Worm (Caenorhabditis elegans) whole organism, early embryonic: ENCODE data around the gene T04F8.7.

ENCODE experiments used
- B0310.2 ChIP-seq: sonication (generic microtip); optimal IDR thresholded peaks from 2 replicates; lab custom pipeline; 2016; ENCODE audit warnings: mild to moderate bottlenecking, missing genetic modification characterization, missing compliant biosample characterization
- F13C5.2 ChIP-seq: sonication (generic microtip); optimal IDR thresholded peaks from 2 replicates; lab custom pipeline; 2017; ENCODE audit warnings: mild to moderate bottlenecking, missing genetic modification characterization, inconsistent platforms, missing compliant biosample characterization
- ama-1 ChIP-seq: fragments of 150-350 bp; optimal IDR thresholded peaks from 2 replicates; lab custom pipeline; 2014
- ceh-36 ChIP-seq: sonication (generic microtip); optimal IDR thresholded peaks from 2 replicates; lab custom pipeline; 2016; ENCODE audit warnings: missing genetic modification characterization, inconsistent platforms, missing compliant biosample characterization
- ets-7 ChIP-seq: sonication (generic microtip); optimal IDR thresholded peaks from 2 replicates; lab custom pipeline; 2016; ENCODE audit warnings: missing genotype, missing genetic modification characterization, missing compliant biosample characterization
- flt-1 ChIP-seq: fragments of 200-800 bp; sonication (Bioruptor generic); IDR thresholded peaks from 2 replicates; pipeline ENCODE4 v1.3.6; 2022; ENCODE audit warnings: missing genetic modification characterization, missing compliant biosample characterization
- hmbx-1 ChIP-seq: sonication (generic microtip); optimal IDR thresholded peaks from 2 replicates; lab custom pipeline; 2016; ENCODE audit warnings: mild to moderate bottlenecking, missing genetic modification characterization, missing compliant biosample characterization
- hmg-4 ChIP-seq: fragments of 200-800 bp; sonication (Bioruptor generic); optimal IDR thresholded peaks from 2 replicates; lab custom pipeline; 2018; ENCODE audit warnings: mild to moderate bottlenecking, missing genetic modification characterization, missing compliant biosample characterization
- hnd-1 ChIP-seq: sonication (generic microtip); optimal IDR thresholded peaks from 2 replicates; lab custom pipeline; 2016; ENCODE audit warnings: missing genetic modification characterization, missing compliant biosample characterization
- pes-1 ChIP-seq: fragments of 200-800 bp; sonication (Bioruptor generic); IDR thresholded peaks from 2 replicates; pipeline ENCODE4 v1.3.6; 2022; ENCODE audit warnings: missing genetic modification reagents, missing genetic modification characterization, missing compliant biosample characterization
- sea-1 ChIP-seq: fragments of 200-800 bp; sonication (Bioruptor generic); conservative IDR thresholded peaks from 2 replicates; pipeline ENCODE4 v1.3.6; 2022; ENCODE audit warnings: missing genetic modification characterization, missing compliant biosample characterization
- tbx-37 ChIP-seq: fragments of 200-800 bp; sonication (Bioruptor generic); conservative IDR thresholded peaks from 2 replicates; pipeline ENCODE4 v1.3.6; 2022; ENCODE audit warnings: missing genetic modification reagents, missing genetic modification characterization, missing compliant biosample characterization
- tra-4 ChIP-seq: sonication (generic microtip); optimal IDR thresholded peaks from 2 replicates; lab custom pipeline; 2017; ENCODE audit warnings: missing genetic modification characterization, missing compliant biosample characterization

DNA sequence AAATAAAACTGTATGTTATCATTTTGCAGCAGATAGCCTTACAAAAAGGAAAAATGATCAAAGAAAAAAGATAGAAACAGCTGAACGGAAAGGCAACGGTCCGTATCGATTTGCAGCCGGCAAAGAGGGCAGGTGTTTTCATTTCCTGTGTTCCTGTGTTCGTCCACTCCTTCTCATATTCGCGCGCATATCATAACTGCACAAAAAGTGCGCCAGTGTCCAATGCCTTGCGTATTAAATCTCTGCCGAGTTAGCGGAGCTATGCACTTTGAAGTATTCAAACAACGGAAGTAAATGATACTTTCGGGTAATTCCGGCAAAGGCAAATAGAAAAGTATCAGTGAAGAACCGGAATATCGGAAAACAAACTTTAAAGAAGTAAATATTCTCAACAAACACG is 18.2 kb downstream of the T04F8.7 start:
- TF ChIP-seq ama-1 (lab: Kevin White, UChicago) (no peak), sea-1 (no peak), ceh-36 (tag; lab: Kevin White, UChicago) (peak; percentile 8), hnd-1 (tag; lab: Kevin White, UChicago) (no peak), flt-1 (GFP tag; lab: Robert Waterston, UW) (0 out of 2 replicates have a peak, but pooled peaks have one; percentile 16), F13C5.2 (tag; lab: Kevin White, UChicago) (no peak), tra-4 (tag; lab: Kevin White, UChicago) (no peak), hmbx-1 (tag; lab: Kevin White, UChicago) (no peak), pes-1 (GFP tag; lab: Robert Waterston, UW) (no peak), ets-7 (tag; lab: Kevin White, UChicago) (no peak), tbx-37 (no peak), hmg-4 (GFP tag; lab: Kevin White, UChicago) (peak; percentile 43), B0310.2 (tag; lab: Kevin White, UChicago) (no peak)
